Worm (Caenorhabditis elegans) whole organism, dauer: ENCODE results near the gene xbx-6.

Experiments
- unc-62 ChIP-seq: sonication (generic microtip); optimal IDR thresholded peaks from 2 replicates; lab custom pipeline; 2017; ENCODE audit warnings: missing biosample characterization, missing genetic modification reagents, missing genetic modification characterization

The xbx-6 gene

DNA sequence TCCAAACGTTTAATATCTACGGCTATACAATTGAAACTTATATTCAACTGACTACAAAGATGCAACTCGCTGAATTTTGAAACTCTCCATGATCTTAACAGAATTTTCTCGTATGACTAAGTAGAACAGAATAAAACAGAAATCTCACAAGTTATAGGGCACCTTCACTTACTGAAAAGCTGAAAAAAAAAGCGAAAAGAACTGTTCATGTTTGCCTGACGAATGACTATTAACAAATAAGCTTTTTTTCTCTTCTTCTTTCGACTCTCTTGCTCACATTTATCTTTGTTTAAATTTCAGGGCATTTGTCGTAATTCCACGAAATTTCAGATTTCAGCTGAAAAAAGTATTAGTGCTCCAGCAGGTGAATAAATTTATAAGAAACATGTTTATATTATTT, at the start of gene xbx-6:
Gene xbx-6, plus strand, starts transcription at position 301 of the 400 bp plus-strand sequence.
- no peak for TF ChIP-seq unc-62

DNA sequence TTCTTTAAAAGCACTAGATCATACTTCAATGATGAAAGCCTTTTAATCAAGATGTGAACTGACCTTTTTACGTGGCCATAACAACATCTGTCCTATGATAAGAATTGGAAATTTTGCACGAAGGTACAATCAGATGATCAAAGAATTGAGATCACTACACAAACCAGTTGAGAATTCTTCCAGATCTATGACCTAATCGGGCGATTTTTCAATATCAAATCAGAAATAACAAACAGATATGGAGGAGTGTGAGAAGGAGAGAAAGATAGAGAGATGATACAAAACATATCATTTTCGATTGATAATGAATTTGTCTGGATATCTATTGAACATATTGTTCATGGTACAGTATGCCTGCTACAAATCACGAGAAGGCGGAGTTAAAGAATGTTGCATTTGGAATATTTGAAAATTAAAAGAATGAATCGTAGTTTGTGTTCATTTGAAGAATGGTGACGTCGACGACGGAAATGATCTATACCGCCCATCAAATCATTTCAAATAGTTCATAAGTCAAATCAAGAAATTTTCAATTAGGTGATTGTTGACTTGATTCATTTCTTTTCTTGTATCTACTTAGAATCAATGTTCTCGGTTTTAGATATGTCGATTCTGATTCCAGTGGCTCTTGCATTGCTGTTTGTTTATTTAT, 48.6 kb upstream of the xbx-6 start, which contains the start of gene cyp-29A4:
Gene cyp-29A4, plus strand, starts transcription at position 602 of the 652 bp plus-strand sequence.
- no peak for TF ChIP-seq unc-62

DNA sequence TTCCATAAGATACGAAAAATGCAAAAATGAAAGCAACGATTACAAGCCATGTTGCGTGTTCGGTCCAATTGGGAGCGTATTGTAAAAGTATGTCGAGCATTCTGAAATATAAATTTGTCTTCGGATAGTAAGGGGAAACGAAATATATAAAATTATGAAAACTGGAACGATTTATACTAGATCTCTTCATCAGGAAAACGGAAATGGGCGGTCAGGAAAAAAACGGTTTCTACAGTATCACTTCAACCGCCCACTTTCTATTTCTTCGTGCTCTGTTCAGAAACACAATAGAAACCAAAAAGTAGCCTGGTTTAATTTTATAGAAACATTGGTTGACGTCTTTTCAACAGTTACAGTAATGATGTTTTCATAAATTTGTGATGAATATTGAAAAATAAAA, 41.3 kb upstream of the xbx-6 start, which contains the start of gene pitr-4:
Gene pitr-4, minus strand, starts transcription at position 101 of the 400 bp plus-strand sequence.
- TF ChIP-seq unc-62, result no peak

DNA sequence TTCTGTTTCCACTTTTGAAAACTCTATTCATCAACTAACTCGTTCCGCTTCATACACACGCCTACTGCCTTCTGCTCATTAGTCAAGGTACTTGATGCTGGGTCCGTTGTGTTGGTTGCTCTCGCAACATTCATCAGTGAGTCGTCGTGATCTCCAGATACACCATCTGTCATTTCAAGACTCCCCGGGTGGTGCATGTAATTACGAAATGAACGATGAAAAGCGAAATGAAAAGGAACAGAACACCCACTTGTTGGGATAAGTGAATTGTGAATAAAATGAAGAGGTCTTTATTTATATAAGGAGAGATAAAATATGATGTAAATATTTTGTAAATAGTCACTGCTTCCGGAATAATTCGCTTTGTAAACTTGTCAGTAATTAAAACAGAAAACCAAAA, 38.9 kb upstream of the xbx-6 start:
- no peak for TF ChIP-seq unc-62

DNA sequence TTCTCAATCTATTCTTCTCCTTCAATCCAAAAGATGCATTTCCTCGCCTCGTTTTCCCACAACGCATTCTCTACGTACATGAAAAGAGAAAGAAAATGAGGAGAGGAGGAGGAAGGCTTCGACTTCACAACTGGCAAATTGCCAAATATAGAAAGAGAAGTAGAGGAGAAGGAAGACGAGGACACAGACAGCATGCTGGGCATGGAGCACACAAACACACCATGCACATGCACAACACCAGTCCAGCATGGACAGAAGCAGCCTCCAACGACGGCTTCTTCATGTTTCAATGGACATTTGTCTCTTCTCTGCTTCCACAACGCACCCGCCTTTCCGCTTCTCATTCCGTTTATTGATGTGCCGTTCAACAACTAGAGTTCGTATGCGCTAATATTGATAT, 38.2 kb upstream of the xbx-6 start:
- no peak for TF ChIP-seq unc-62

DNA sequence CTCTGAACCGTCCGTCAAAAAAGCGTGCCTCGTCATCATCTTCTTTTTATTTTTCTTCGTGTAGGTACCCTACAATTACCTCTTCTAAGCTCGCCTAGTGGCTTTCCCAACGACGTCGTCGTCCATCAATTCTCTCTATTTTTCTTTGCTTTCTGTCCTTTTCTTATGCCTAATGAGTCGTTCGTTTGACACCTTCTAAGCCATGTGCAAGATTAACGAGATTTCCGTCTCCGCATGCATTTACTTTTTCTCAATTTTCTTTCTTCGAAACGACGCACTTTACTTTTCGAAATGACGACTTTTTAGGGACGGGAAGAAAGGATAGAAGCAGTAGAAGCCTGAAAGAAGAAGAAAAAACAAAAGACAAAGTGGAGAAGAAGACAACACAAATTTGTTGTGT, 36.5 kb upstream of the xbx-6 start, which contains the start of gene ZK287.1:
Gene ZK287.1, plus strand, starts transcription at position 301 of the 400 bp plus-strand sequence.
- TF ChIP-seq unc-62, result no peak

DNA sequence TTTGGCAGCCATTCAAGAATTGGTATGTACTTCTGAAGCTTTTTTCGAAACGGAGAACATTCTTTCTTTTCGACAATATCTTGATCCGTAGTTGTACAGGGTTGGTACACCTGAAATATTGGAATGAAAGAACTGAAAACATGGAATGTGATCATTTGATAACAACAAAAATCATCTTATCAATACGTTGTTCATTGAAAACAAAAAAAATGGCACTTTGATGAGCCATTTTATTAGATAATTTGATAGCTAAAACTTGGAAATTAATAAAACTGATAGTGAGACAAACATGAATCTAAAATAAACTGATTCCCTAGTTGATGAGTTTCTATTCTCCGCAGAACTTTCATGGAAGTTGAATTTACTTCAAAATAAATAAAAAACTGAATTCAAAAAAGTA, 30.4 kb upstream of the xbx-6 start:
- TF ChIP-seq unc-62, result no peak

DNA sequence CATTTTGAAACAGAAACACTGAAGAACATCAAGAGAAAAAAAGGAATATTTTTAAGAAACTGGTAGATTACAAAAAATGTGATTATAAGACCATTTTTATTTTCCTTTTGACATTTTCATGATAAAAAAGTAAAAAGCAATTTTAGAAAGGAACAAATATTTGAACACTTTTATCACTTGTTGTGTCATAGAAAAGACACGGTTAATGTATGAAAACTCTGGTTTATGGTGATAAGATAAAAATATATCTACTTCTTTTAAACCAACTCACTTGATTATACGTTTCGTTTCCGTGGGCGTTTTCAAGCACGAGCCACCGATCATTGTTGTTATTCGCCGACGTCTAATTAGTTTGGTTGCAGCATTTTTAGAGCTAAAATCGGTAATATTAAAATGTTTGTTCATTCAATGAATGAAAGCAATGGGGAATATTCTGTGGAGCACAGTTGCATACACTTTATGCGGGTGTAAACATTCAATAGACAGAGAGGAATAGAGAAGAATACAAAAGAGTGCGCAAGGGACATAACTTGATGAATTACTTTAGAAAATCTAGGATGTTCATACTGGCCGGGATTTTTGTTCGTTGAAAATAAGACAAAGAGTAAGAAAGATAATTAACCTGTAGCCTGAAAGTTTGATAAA, 29.5 kb upstream of the xbx-6 start, which contains the start of gene sulp-8:
Gene sulp-8, minus strand, starts transcription at position 469 of the 645 bp plus-strand sequence.
- no peak for TF ChIP-seq unc-62

DNA sequence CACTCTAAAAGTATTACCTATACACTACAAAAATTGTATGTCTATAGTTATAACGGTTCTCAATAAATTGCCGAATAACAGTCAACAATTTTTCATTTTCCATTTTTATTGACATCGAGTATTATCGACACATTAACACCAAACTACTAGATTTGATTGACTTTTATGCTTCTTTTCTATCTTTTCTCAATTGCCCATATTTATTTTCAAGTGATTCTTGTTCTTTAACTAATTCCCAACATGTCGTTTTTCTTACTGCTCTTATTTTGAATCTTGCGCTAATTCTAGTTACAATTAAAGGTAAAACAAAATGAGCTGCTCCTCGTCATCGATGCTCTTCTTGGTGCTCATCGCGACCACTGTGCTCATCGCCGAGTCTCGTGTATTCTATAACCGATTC, 24.9 kb upstream of the xbx-6 start, which contains the start of gene cthd-1:
Gene cthd-1, plus strand, starts transcription at position 301 of the 400 bp plus-strand sequence.
- TF ChIP-seq unc-62, result no peak

DNA sequence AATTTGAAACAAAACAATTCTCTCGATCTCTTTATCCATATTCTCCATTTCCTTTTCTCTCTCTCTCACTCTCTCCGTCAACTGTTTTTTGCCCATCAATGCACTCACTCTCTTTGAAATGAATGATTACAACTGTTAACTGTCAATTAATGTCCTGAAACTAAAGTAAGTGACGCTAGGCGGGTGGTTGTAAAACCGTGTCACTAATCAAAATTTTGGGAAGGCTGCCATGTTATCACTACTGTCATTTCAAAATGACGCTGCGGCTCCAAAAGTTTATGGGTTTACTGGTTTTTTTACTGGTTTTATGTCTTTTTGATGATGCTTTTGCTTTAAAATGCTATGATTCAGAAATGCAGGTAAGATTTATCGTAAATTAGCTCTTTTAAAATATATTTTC, 23.7 kb upstream of the xbx-6 start, which contains the start of gene ZK287.9:
Gene ZK287.9, plus strand, starts transcription at position 192 of the 400 bp plus-strand sequence.
- no peak for TF ChIP-seq unc-62

DNA sequence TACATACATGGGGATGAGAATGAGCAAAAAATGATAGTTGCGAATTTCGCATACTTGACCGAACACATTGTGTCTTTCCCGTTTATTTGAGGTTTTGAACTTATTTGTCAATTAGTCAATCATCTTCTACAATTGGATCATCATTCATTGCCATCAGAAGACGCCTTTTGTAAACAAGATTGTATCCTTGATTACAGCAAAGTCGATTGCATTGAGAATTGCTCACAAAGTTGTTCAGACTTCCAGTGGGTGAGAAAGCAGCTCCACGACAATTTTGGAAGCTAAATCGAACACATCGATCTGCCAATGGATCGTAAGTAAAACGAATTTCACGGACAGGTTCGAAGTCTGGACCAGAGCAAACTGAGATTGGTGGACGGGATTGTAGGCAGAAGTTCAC, 22.6 kb upstream of the xbx-6 start:
- TF ChIP-seq unc-62, result no peak

DNA sequence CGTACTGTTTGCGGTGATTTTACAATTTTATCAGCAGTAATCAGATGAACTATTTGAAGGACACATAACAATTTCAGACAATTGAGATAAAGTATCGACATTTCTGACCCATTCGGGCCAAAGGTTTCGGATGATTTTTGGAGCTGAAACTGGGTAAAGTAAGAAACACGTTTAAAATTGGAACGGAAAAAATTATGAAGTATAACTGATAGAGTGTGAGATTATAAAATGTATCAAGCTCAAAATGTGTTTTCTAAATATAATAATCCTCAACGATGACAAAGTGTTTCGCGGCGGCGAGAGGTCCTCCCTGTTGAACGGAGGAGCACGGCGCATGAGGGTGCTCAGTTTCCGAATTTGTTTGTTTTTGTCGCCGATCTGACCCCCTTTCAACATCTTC, 17.3 kb upstream of the xbx-6 start, which contains the start of gene ZK287.4:
Gene ZK287.4, minus strand, starts transcription at position 101 of the 400 bp plus-strand sequence.
- TF ChIP-seq unc-62, result no peak

DNA sequence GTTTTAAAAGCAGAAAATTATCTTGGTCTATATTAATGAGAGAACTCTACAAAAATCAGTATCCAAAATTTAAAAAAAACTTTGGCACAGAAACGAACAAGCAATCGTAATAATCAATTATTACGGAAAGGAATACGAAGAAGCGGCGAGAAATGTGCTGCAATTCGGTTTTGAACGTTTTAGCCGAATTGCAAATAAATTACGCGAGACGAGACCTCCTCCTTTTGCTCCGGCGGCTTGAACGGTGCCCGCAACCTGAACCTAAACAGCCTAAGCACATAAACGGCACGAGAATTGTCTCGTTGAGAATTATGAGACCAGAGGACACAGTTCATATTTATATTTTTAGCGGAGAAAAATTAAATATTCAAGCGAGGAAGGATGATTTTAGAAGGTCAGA, 13.5 kb upstream of the xbx-6 start:
- no peak for TF ChIP-seq unc-62

DNA sequence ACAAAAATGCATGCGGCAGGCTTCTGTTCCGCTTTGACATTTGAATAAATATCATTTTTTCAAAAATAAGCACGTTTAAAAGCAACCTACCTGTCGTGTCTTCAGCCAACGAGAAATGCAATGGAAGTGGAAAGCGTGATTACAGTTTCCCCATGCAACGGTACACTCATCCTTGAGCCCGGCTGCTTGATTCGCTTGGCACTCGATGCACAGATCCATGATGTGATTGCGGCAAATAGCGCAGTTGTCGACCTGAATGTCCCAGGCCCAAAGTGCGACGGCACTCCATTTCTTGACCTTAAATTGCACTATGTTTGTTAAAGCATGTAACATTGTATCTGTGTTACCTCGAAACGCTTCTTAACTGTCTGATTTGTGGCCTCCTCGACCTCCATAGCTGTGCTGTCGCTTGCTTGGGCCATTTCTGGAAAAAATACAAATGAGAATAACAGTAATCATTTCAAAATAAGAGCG, 12.7 kb upstream of the xbx-6 start, which contains the start of gene rbx-1:
Gene rbx-1, minus strand, starts transcription at position 424 of the 474 bp plus-strand sequence.
- no peak for TF ChIP-seq unc-62

DNA sequence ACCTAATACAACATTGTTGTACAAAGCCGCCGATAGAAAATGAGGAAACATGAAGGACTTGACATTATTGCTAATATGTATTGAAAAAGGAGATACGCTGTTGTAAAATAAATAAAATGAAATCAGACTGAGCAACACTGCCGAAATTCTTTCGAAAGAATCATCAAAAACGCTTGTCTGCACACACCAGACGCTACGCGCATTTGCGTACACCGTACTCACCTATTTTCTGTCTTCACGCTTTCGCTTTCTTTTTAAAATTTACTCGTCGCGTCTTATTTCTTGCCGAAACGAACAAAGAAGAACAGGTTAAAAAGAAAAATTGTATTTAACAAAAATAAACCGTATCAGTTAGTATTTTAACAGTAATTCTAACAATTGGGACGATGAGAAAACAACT, 12.1 kb upstream of the xbx-6 start:
- TF ChIP-seq unc-62, result no peak

DNA sequence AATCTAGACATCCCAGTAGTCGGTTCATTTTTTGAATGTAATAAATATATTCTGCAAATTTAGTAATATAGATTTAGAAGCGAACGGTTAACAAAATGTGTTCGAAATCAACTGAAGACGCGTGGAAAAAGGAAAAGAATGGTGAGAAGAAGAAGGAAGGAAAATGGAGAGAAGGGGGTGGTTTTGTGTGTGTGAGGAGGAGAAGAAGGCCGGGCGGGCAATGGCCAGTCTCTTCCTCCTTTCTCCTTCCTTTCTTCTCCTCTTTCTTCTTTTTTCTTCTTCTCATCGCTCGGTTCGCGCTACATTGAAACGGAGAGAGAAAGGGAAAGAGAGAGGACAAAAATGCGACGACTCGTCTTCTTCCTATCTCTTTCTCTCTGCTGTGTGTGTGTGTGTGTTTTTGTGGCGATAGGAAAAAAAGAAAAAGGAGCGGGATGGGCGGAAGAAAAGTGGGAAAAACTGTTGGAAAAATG, 10.7 kb upstream of the xbx-6 start, which contains the start of gene ztf-9:
Gene ztf-9, minus strand, starts transcription at position 51 of the 473 bp plus-strand sequence.
- TF ChIP-seq unc-62, result no peak

DNA sequence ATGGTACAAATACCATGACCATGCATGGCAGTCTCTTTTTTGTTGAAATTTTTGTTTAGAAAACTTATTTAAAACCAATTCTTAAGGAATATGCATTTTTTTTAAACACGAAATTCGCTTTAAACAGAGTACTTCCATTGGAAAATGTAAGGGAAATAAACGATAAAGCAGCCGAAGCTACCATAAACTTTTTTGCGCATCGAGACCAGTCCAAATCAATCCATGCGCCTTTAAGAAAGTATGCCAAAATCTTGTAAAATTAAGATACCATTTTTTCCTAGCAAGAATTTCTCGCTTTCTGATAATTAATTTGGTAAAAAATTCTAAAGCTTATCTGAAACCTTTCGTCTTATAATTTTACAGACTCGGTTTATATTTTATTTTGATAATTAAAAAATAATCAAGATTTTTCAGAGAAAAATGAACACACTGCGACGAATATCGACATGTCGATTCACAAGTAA, 10.2 kb upstream of the xbx-6 start, which contains the start of gene ZK287.7:
Gene ZK287.7, plus strand, starts transcription at position 414 of the 464 bp plus-strand sequence.
- no peak for TF ChIP-seq unc-62
